Worm (Caenorhabditis elegans) whole organism, late embryonic: ENCODE results near the gene aat-2.
A peak's percentile ranks its signal among the peaks of the same experiment; 100 is the strongest.

Source experiments
- C38D4.7 ChIP-seq: fragments of 200-800 bp; sonication (Bioruptor generic); optimal IDR thresholded peaks from 2 replicates; lab custom pipeline; 2018; ENCODE audit warnings: mild to moderate bottlenecking, missing genetic modification characterization, moderate library complexity, missing compliant biosample characterization
- F13H6.1 ChIP-seq: sonication (generic microtip); optimal IDR thresholded peaks from 2 replicates; lab custom pipeline; 2016; ENCODE audit warnings: missing genetic modification characterization, missing compliant biosample characterization
- K09A11.1 ChIP-seq: sonication (generic microtip); optimal IDR thresholded peaks from 2 replicates; lab custom pipeline; 2017; ENCODE audit warnings: antibody characterized with exemption, mild to moderate bottlenecking, missing genetic modification characterization, missing compliant biosample characterization; ENCODE audit not compliant: insufficient read depth
- Y22D7AL.16 ChIP-seq: sonication (generic microtip); optimal IDR thresholded peaks from 2 replicates; lab custom pipeline; 2016; ENCODE audit warnings: missing genetic modification characterization, missing compliant biosample characterization
- ahr-1 ChIP-seq: sonication (generic microtip); optimal IDR thresholded peaks from 2 replicates; lab custom pipeline; 2016; ENCODE audit warnings: missing genetic modification characterization, missing compliant biosample characterization
- ama-1 ChIP-seq: fragments of 150-350 bp; optimal IDR thresholded peaks from 2 replicates; lab custom pipeline; 2014
- ceh-14 ChIP-seq: sonication (generic microtip); optimal IDR thresholded peaks from 2 replicates; lab custom pipeline; 2016; ENCODE audit warnings: missing genotype, missing genetic modification characterization, missing compliant biosample characterization
- ceh-19 ChIP-seq: fragments of 200-800 bp; sonication (Bioruptor generic); optimal IDR thresholded peaks from 2 replicates; lab custom pipeline; 2018; ENCODE audit warnings: mild to moderate bottlenecking, missing genetic modification characterization, missing compliant biosample characterization
- ceh-24 ChIP-seq: sonication (generic microtip); optimal IDR thresholded peaks from 2 replicates; lab custom pipeline; 2016; ENCODE audit warnings: mild to moderate bottlenecking, missing genetic modification characterization, missing compliant biosample characterization
- ceh-30 ChIP-seq: fragments of 150-350 bp; optimal IDR thresholded peaks from 2 replicates; lab custom pipeline; 2014; ENCODE audit warnings: missing biosample characterization, missing genetic modification characterization
- ceh-31 ChIP-seq: sonication (generic microtip); optimal IDR thresholded peaks from 2 replicates; lab custom pipeline; 2016; ENCODE audit warnings: missing genetic modification characterization, missing compliant biosample characterization
- ceh-34 ChIP-seq: sonication (generic microtip); optimal IDR thresholded peaks from 2 replicates; lab custom pipeline; 2016; ENCODE audit warnings: mild to moderate bottlenecking, missing genetic modification characterization, missing compliant biosample characterization
- ceh-45 ChIP-seq: fragments of 200-800 bp; sonication (Bioruptor generic); IDR thresholded peaks from 2 replicates; pipeline ENCODE4 v1.3.6; 2022; ENCODE audit warnings: missing genetic modification reagents, missing genetic modification characterization, missing compliant biosample characterization
- ceh-48 ChIP-seq: sonication (generic microtip); optimal IDR thresholded peaks from 2 replicates; lab custom pipeline; 2016; ENCODE audit warnings: missing genetic modification characterization, inconsistent platforms, missing compliant biosample characterization
- che-1 ChIP-seq: sonication (generic microtip); optimal IDR thresholded peaks from 2 replicates; lab custom pipeline; 2016; ENCODE audit warnings: mild to moderate bottlenecking, missing genetic modification characterization, missing compliant biosample characterization
- dmd-4 ChIP-seq: sonication (generic microtip); optimal IDR thresholded peaks from 2 replicates; lab custom pipeline; 2016; ENCODE audit warnings: borderline replicate concordance, missing genetic modification characterization, missing compliant biosample characterization
- dve-1 ChIP-seq: sonication (generic microtip); optimal IDR thresholded peaks from 2 replicates; lab custom pipeline; 2017; ENCODE audit warnings: antibody characterized with exemption, mild to moderate bottlenecking, missing genetic modification characterization, missing compliant biosample characterization
- elt-2 ChIP-seq: sonication (generic microtip); optimal IDR thresholded peaks from 2 replicates; lab custom pipeline; 2016; ENCODE audit warnings: missing genetic modification reagents, missing genetic modification characterization, missing compliant biosample characterization
- ets-4 ChIP-seq: sonication (generic microtip); optimal IDR thresholded peaks from 2 replicates; lab custom pipeline; 2016; ENCODE audit warnings: missing genetic modification characterization, missing compliant biosample characterization
- eyg-1 ChIP-seq: sonication (generic microtip); optimal IDR thresholded peaks from 2 replicates; lab custom pipeline; 2016; ENCODE audit warnings: missing genotype, missing genetic modification characterization, missing compliant biosample characterization
- fkh-10 ChIP-seq: fragments of 150-350 bp; optimal IDR thresholded peaks from 2 replicates; lab custom pipeline; 2014; ENCODE audit warnings: missing biosample characterization, missing genetic modification reagents, missing genetic modification characterization
- gmeb-2 ChIP-seq: sonication (generic microtip); optimal IDR thresholded peaks from 2 replicates; lab custom pipeline; 2016; ENCODE audit warnings: missing genetic modification characterization, inconsistent platforms, missing compliant biosample characterization
- hlh-13 ChIP-seq: fragments of 200-800 bp; sonication (Bioruptor generic); optimal IDR thresholded peaks from 2 replicates; lab custom pipeline; 2018; ENCODE audit warnings: mild to moderate bottlenecking, missing genetic modification characterization, missing compliant biosample characterization
- hlh-15 ChIP-seq: sonication (generic microtip); optimal IDR thresholded peaks from 2 replicates; lab custom pipeline; 2016; ENCODE audit warnings: missing genetic modification characterization, missing compliant biosample characterization
- hlh-30 ChIP-seq: sonication (generic microtip); optimal IDR thresholded peaks from 2 replicates; lab custom pipeline; 2017; ENCODE audit warnings: antibody characterized with exemption, missing genetic modification characterization, missing compliant biosample characterization; ENCODE audit not compliant: insufficient read depth
- hlh-6 ChIP-seq: sonication (generic microtip); optimal IDR thresholded peaks from 2 replicates; lab custom pipeline; 2016; ENCODE audit warnings: missing genotype, missing genetic modification characterization, missing compliant biosample characterization
- hlh-8 ChIP-seq: sonication (generic microtip); optimal IDR thresholded peaks from 2 replicates; lab custom pipeline; 2016; ENCODE audit warnings: missing genotype, missing genetic modification characterization, missing compliant biosample characterization
- lin-11 ChIP-seq: fragments of 200-800 bp; sonication (Bioruptor generic); optimal IDR thresholded peaks from 2 replicates; lab custom pipeline; 2018; ENCODE audit warnings: mild to moderate bottlenecking, missing genetic modification characterization, missing compliant biosample characterization
- nfya-1 ChIP-seq: sonication (generic microtip); optimal IDR thresholded peaks from 2 replicates; lab custom pipeline; 2017; ENCODE audit warnings: missing genetic modification characterization, mild to moderate bottlenecking, missing compliant biosample characterization, antibody characterized with exemption, moderate library complexity
- nhr-11 ChIP-seq: fragments of 150-350 bp; optimal IDR thresholded peaks from 2 replicates; lab custom pipeline; 2014; ENCODE audit warnings: missing biosample characterization, missing genetic modification characterization
- nhr-232 ChIP-seq: sonication (generic microtip); optimal IDR thresholded peaks from 2 replicates; lab custom pipeline; 2016; ENCODE audit warnings: missing genetic modification characterization, missing compliant biosample characterization
- npax-4 ChIP-seq: sonication (generic microtip); optimal IDR thresholded peaks from 2 replicates; lab custom pipeline; 2016; ENCODE audit warnings: missing genetic modification characterization, missing compliant biosample characterization
- odd-2 ChIP-seq: sonication (generic microtip); optimal IDR thresholded peaks from 2 replicates; lab custom pipeline; 2017; ENCODE audit warnings: antibody characterized with exemption, mild to moderate bottlenecking, missing genetic modification characterization, missing compliant biosample characterization
- pag-3 ChIP-seq: sonication (generic microtip); optimal IDR thresholded peaks from 2 replicates; lab custom pipeline; 2016; ENCODE audit warnings: missing compliant biosample characterization, missing genetic modification characterization, borderline replicate concordance
- pqm-1 ChIP-seq: sonication (generic microtip); optimal IDR thresholded peaks from 2 replicates; lab custom pipeline; 2016; ENCODE audit warnings: missing genetic modification characterization, missing compliant biosample characterization
- rnt-1 ChIP-seq: sonication (generic microtip); optimal IDR thresholded peaks from 2 replicates; lab custom pipeline; 2016; ENCODE audit warnings: missing genetic modification characterization, missing compliant biosample characterization
- sdc-2 ChIP-seq: sonication (generic microtip); optimal IDR thresholded peaks from 2 replicates; lab custom pipeline; 2016; ENCODE audit warnings: missing genotype, missing genetic modification characterization, missing compliant biosample characterization
- sox-2 ChIP-seq: fragments of 200-800 bp; sonication (Bioruptor generic); IDR thresholded peaks from 2 replicates; pipeline ENCODE4 v1.3.6; 2022; ENCODE audit warnings: missing genetic modification reagents, missing genetic modification characterization, missing compliant biosample characterization
- sox-4 ChIP-seq: sonication (generic microtip); optimal IDR thresholded peaks from 2 replicates; lab custom pipeline; 2017; ENCODE audit warnings: mild to moderate bottlenecking, missing genetic modification characterization, inconsistent platforms, missing compliant biosample characterization
- syd-9 ChIP-seq: sonication (generic microtip); optimal IDR thresholded peaks from 2 replicates; lab custom pipeline; 2016; ENCODE audit warnings: mild to moderate bottlenecking, missing genetic modification characterization, moderate library complexity, missing compliant biosample characterization
- tbx-7 ChIP-seq: sonication (generic microtip); optimal IDR thresholded peaks from 2 replicates; lab custom pipeline; 2016; ENCODE audit warnings: missing genotype, missing genetic modification characterization, missing compliant biosample characterization
- ttx-3 ChIP-seq: sonication (generic microtip); optimal IDR thresholded peaks from 2 replicates; lab custom pipeline; 2016; ENCODE audit warnings: missing genetic modification reagents, missing genetic modification characterization, missing compliant biosample characterization
- unc-42 ChIP-seq: sonication (generic microtip); optimal IDR thresholded peaks from 2 replicates; lab custom pipeline; 2016; ENCODE audit warnings: missing genotype, missing genetic modification characterization, missing compliant biosample characterization
- unc-55 ChIP-seq: sonication (generic microtip); optimal IDR thresholded peaks from 2 replicates; lab custom pipeline; 2017; ENCODE audit warnings: missing biosample characterization, missing genetic modification reagents, missing genetic modification characterization
- unc-86 ChIP-seq: sonication (generic microtip); optimal IDR thresholded peaks from 2 replicates; lab custom pipeline; 2016; ENCODE audit warnings: missing genetic modification characterization, missing compliant biosample characterization
- ztf-16 ChIP-seq: sonication (generic microtip); optimal IDR thresholded peaks from 2 replicates; lab custom pipeline; 2017; ENCODE audit warnings: missing genetic modification characterization, missing compliant biosample characterization

aat-2 gene

DNA sequence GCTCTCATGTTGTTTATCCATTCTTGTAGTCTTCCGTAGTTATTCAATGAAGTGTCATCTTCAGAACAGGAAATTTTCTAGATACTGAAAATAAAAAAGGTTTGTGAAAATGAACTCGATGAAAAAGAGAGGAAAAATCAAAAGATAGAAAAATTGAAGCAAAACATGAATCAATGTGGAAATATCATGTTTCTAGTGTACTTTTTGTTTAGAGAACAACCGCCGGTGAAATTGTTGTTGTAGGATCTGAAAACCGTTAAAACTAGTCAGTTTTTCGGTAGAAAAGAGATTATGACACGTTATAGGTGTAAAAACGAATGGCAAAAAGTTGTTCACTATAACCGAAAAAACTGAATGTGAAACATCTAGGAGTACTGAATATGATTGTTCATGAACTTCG lies 29.0 kb downstream of the aat-2 start, which contains the start of gene pacs-1:
TSS of gene pacs-1 (minus strand) at position 101 of the 400 bp plus-strand sequence.
- TF ChIP-seq pqm-1 (tag; lab: Kevin White, UChicago) (no peak), C38D4.7 (GFP tag; lab: Kevin White, UChicago) (no peak), K09A11.1 (tag; lab: Kevin White, UChicago) (no peak), gmeb-2 (no peak), hlh-30 (tag; lab: Kevin White, UChicago) (no peak), eyg-1 (tag; lab: Kevin White, UChicago) (no peak), Y22D7AL.16 (no peak), hlh-15 (tag; lab: Kevin White, UChicago) (no peak), ets-4 (tag; lab: Kevin White, UChicago) (no peak), hlh-6 (tag; lab: Kevin White, UChicago) (no peak), dve-1 (no peak), dmd-4 (tag; lab: Kevin White, UChicago) (no peak), F13H6.1 (tag; lab: Kevin White, UChicago) (no peak), ceh-45 (GFP tag; lab: Robert Waterston, UW) (no peak)

DNA sequence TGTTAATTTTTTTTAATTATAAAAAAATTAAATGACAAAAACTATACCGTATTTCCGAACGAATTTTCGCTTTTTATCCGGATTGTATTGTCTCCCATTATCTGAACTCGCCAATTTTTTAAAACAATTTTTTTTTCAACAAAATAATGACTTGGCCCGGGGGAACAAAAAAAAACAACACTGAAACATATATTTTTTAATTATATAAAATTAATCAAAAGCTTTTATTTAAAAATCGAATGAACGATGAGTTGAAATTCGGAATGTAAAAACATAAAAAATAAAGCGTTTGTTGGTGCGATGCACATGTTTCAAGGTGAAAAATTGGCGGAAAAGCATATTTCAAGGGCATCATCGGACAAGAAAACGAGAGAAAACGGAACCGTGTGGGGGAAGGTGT lies 32.6 kb downstream of the aat-2 start, which contains the start of gene mdt-27:
TSS of gene mdt-27 (minus strand) at position 101 of the 400 bp plus-strand sequence.
- TF ChIP-seq F13H6.1 (tag; lab: Kevin White, UChicago) (no peak), sox-2 (GFP tag; lab: Robert Waterston, UW) (no peak), hlh-13 (GFP tag; lab: Kevin White, UChicago) (no peak), ttx-3 (tag; lab: Kevin White, UChicago) (no peak), Y22D7AL.16 (no peak), ztf-16 (tag; lab: Kevin White, UChicago) (no peak), hlh-6 (tag; lab: Kevin White, UChicago) (no peak), hlh-15 (tag; lab: Kevin White, UChicago) (no peak), npax-4 (tag; lab: Kevin White, UChicago) (no peak), pag-3 (tag; lab: Kevin White, UChicago) (no peak)

DNA sequence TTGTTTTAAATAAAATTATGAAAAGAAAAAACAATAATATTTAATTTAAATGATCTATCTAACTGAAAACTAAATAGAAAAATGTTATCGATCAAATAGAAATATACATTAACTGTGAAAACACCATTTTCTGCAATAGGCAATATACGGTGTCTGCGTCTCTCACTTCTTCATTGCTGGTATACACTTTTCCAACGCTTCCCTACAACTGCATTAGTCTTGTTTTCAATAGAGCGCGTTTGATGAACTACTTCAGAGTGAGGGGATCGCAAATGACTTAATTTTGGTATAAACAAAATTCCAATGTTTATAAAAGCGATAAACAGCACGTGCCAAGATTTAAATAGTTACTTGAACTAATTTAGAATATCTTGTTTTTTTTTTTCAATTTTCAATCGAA lies 33.7 kb downstream of the aat-2 start:
- TF ChIP-seq ceh-24 (tag; lab: Kevin White, UChicago), result no peak
- TF ChIP-seq tbx-7, result no peak
- TF ChIP-seq ceh-14, result no peak
- TF ChIP-seq unc-42 (tag; lab: Kevin White, UChicago), result peak; percentile 96
- no peak for TF ChIP-seq ceh-30 (tag; lab: Kevin White, UChicago)
- TF ChIP-seq ttx-3 (tag; lab: Kevin White, UChicago), result no peak
- no peak for TF ChIP-seq ceh-34 (tag; lab: Kevin White, UChicago)
- no peak for TF ChIP-seq hlh-6 (tag; lab: Kevin White, UChicago)
- TF ChIP-seq hlh-15 (tag; lab: Kevin White, UChicago), result no peak
- TF ChIP-seq lin-11 (tag; lab: Kevin White, UChicago), result no peak
- TF ChIP-seq odd-2, result no peak
- TF ChIP-seq nhr-11 (tag; lab: Kevin White, UChicago), result no peak
- no peak for TF ChIP-seq sdc-2 (tag; lab: Kevin White, UChicago)
- no peak for TF ChIP-seq C38D4.7 (GFP tag; lab: Kevin White, UChicago)
- no peak for TF ChIP-seq syd-9 (tag; lab: Kevin White, UChicago)
- no peak for TF ChIP-seq pqm-1 (tag; lab: Kevin White, UChicago)
- no peak for TF ChIP-seq ahr-1 (tag; lab: Kevin White, UChicago)
- TF ChIP-seq dve-1, result peak; percentile 10
- no peak for TF ChIP-seq sox-4 (tag; lab: Kevin White, UChicago)
- no peak for TF ChIP-seq ama-1 (lab: Kevin White, UChicago)
- peak; percentile 52 for TF ChIP-seq ceh-31
- no peak for TF ChIP-seq elt-2 (tag; lab: Kevin White, UChicago)
- no peak for TF ChIP-seq ets-4 (tag; lab: Kevin White, UChicago)
- no peak for TF ChIP-seq ceh-48
- TF ChIP-seq hlh-13 (GFP tag; lab: Kevin White, UChicago), result no peak
- TF ChIP-seq pag-3 (tag; lab: Kevin White, UChicago), result no peak
- peak; percentile 43 for TF ChIP-seq unc-55 (GFP tag; lab: Kevin White, UChicago)
- TF ChIP-seq nhr-232 (tag; lab: Kevin White, UChicago), result no peak
- no peak for TF ChIP-seq eyg-1 (tag; lab: Kevin White, UChicago)
- TF ChIP-seq hlh-8 (tag; lab: Kevin White, UChicago), result no peak
- TF ChIP-seq ceh-19, result no peak
- no peak for TF ChIP-seq che-1
- TF ChIP-seq dmd-4 (tag; lab: Kevin White, UChicago), result no peak
- peak; percentile 70 for TF ChIP-seq nfya-1
- TF ChIP-seq unc-86 (tag; lab: Kevin White, UChicago), result no peak
- no peak for TF ChIP-seq Y22D7AL.16
- no peak for TF ChIP-seq fkh-10
- TF ChIP-seq rnt-1 (tag; lab: Kevin White, UChicago), result no peak
